Worm (Caenorhabditis elegans) whole organism, L2 larva: Measurements from ENCODE around the gene C17C3.6.

Source experiments
- unc-55 ChIP-seq: fragments of 150-350 bp; sonication (generic microtip); optimal IDR thresholded peaks from 3 replicates; lab custom pipeline; 2014; ENCODE audit warnings: missing biosample characterization, missing genetic modification reagents, missing genetic modification characterization
- unc-62 ChIP-seq: fragments of 150-350 bp; optimal IDR thresholded peaks from 2 replicates; lab custom pipeline; 2014; ENCODE audit warnings: missing biosample characterization, missing genetic modification reagents, missing genetic modification characterization

The C17C3.6 gene

DNA sequence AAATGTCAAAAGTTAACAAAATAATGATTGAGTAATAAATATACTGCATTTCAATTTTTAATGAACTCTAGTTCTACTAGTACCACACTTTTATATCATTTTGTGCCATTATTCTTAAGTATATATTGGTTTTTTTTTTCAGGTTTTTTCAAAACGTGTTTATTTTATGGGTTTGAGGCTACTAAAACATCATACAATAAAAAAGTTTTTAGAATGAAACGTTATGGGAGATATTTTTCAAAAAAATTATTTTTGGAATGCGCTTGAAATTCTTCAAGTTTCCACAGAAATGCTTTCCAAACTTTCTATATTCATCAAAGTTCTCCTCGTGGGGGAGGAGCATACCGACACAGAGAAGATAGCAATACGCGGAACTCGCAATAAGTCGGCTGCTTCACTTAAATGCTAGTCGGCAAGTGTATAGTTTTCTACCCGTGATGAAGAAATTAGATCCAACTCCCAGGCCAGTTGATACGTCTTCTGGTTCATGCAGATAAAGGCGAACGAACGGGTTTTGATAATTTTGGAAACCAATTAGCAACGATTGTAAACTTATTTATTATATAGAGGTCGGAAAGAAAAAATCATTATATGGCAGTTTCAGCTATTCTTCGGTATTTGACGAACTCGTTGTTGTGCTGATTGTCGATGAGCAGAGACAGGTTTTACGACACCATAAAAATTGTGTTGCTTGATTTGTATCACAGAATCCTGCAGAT lies 49.6 kb downstream of the C17C3.6 start, which contains the start of gene C17G10.10 (continued):
- TF ChIP-seq unc-62 (GFP tag; lab: Kevin White, UChicago) (no peak), unc-55 (no peak)
